Fruit fly (Drosophila melanogaster) whole organism, embryonic: ENCODE measurements around the gene CG42445.
A peak's percentile ranks its signal among the peaks of the same experiment; 100 is the strongest.

Experiments used
- Asciz ChIP-seq: fragments of 200-800 bp; sonication (Bioruptor generic); optimal IDR thresholded peaks from 2 replicates; lab custom pipeline; 2017; ENCODE audit warnings: missing biosample characterization, mild to moderate bottlenecking, missing genetic modification characterization, missing genetic modification reagents
- Awh ChIP-seq: fragments of 200-800 bp; sonication (Bioruptor generic); IDR thresholded peaks from 2 replicates; pipeline ENCODE4, ENCODE4 v1.3.6; 2022; ENCODE audit warnings: missing biosample characterization, missing genetic modification characterization
- CG10274 ChIP-seq: fragments of 200-800 bp; sonication (Bioruptor generic); optimal IDR thresholded peaks from 3 replicates; lab custom pipeline; 2017; ENCODE audit warnings: missing biosample characterization, mild to moderate bottlenecking, missing genetic modification characterization
- CG13624 ChIP-seq: fragments of 200-800 bp; sonication (Bioruptor generic); optimal IDR thresholded peaks from 2 replicates; lab custom pipeline; 2016; ENCODE audit warnings: missing biosample characterization, missing genetic modification characterization
- CG13775 ChIP-seq: fragments of 200-800 bp; sonication (Bioruptor generic); optimal IDR thresholded peaks from 3 replicates; lab custom pipeline; 2017; ENCODE audit warnings: missing biosample characterization, mild to moderate bottlenecking, missing genetic modification characterization
- CG14441 ChIP-seq: fragments of 200-800 bp; sonication (Bioruptor generic); IDR thresholded peaks from 2 replicates; pipeline ENCODE4 v1.3.6; 2022; ENCODE audit warnings: missing biosample characterization, missing genetic modification characterization
- CG14710 ChIP-seq: fragments of 200-800 bp; sonication (Bioruptor generic); optimal IDR thresholded peaks from 3 replicates; lab custom pipeline; 2019; ENCODE audit warnings: missing biosample characterization, mild to moderate bottlenecking, missing genetic modification characterization, moderate library complexity
- CG2116 ChIP-seq: fragments of 200-800 bp; sonication (Bioruptor generic); optimal IDR thresholded peaks from 3 replicates; lab custom pipeline; 2018; ENCODE audit warnings: missing biosample characterization, mild to moderate bottlenecking, missing genetic modification characterization
- CG2129 ChIP-seq: fragments of 200-800 bp; sonication (Bioruptor generic); IDR thresholded peaks from 2 replicates; pipeline ENCODE4 v1.3.6; 2022; ENCODE audit warnings: missing biosample characterization, missing genetic modification characterization; ENCODE audit not compliant: partially characterized antibody
- CG2199 ChIP-seq: fragments of 200-800 bp; sonication (Bioruptor generic); IDR thresholded peaks from 3 replicates; pipeline ENCODE4 v1.3.6; 2022; ENCODE audit warnings: missing biosample characterization, missing genetic modification characterization
- CG31388 ChIP-seq: fragments of 200-800 bp; sonication (Bioruptor generic); optimal IDR thresholded peaks from 2 replicates; lab custom pipeline; 2016; ENCODE audit warnings: missing biosample characterization, missing genetic modification characterization
- CG3281 ChIP-seq: fragments of 200-800 bp; sonication (Bioruptor generic); optimal IDR thresholded peaks from 3 replicates; lab custom pipeline; 2017; ENCODE audit warnings: missing biosample characterization, mild to moderate bottlenecking, missing genetic modification characterization
- CG9797 ChIP-seq: fragments of 200-800 bp; sonication (Bioruptor generic); optimal IDR thresholded peaks from 3 replicates; lab custom pipeline; 2018; ENCODE audit warnings: missing biosample characterization, mild to moderate bottlenecking, missing genetic modification characterization
- Dbx ChIP-seq: fragments of 200-800 bp; sonication (Bioruptor generic); IDR thresholded peaks from 3 replicates; pipeline ENCODE4 v1.3.6; 2022; ENCODE audit warnings: missing biosample characterization, missing genetic modification characterization
- Drgx ChIP-seq: fragments of 200-800 bp; sonication (Bioruptor generic); IDR thresholded peaks from 2 replicates; pipeline ENCODE4 v1.3.6; 2022; ENCODE audit warnings: missing biosample characterization, missing genetic modification characterization
- Gsc ChIP-seq: fragments of 200-800 bp; sonication (Bioruptor generic); IDR thresholded peaks from 2 replicates; pipeline ENCODE4 v1.3.6; 2022; ENCODE audit warnings: missing biosample characterization, missing genetic modification characterization
- H2.0 ChIP-seq: fragments of 200-800 bp; sonication (Bioruptor generic); IDR thresholded peaks from 2 replicates; pipeline ENCODE4 v1.3.6; 2022; ENCODE audit warnings: missing biosample characterization, missing genetic modification characterization
- Lhr ChIP-seq: fragments of 200-800 bp; sonication (Bioruptor generic); optimal IDR thresholded peaks from 3 replicates; lab custom pipeline; 2017; ENCODE audit warnings: mild to moderate bottlenecking, missing biosample characterization, missing genetic modification reagents, missing genetic modification characterization
- Nf-YC ChIP-seq: fragments of 200-800 bp; optimal IDR thresholded peaks from 3 replicates; lab custom pipeline; 2019; ENCODE audit warnings: missing biosample characterization, mild to moderate bottlenecking, missing genetic modification characterization, moderate library complexity
- NfI ChIP-seq: fragments of 200-800 bp; sonication (Bioruptor generic); optimal IDR thresholded peaks from 3 replicates; lab custom pipeline; 2018; ENCODE audit warnings: missing biosample characterization, mild to moderate bottlenecking, missing genetic modification characterization, moderate library complexity
- Side ChIP-seq: fragments of 200-800 bp; sonication (Bioruptor generic); optimal IDR thresholded peaks from 2 replicates; lab custom pipeline; 2016; ENCODE audit warnings: missing biosample characterization, missing genetic modification characterization
- Ssrp ChIP-seq: fragments of 200-800 bp; sonication (Bioruptor generic); optimal IDR thresholded peaks from 2 replicates; lab custom pipeline; 2018; ENCODE audit warnings: missing biosample characterization, mild to moderate bottlenecking, missing genetic modification characterization, moderate library complexity
- Stat92E ChIP-seq, 3 experiments: fragments of >200 bp in 2 of 3; fragments of 200-800 bp in 1 of 3; sonication (Bioruptor generic) in 1 of 3; optimal IDR thresholded peaks; 2 replicates each; lab custom pipeline; 2017 to 2019; ENCODE audit warnings: missing biosample characterization in 3 of 3, missing genetic modification characterization in 3 of 3, mild to moderate bottlenecking in 1 of 3, moderate library complexity in 1 of 3
- Tbp ChIP-seq: fragments of >200 bp; optimal IDR thresholded peaks from 2 replicates; lab custom pipeline; 2018; ENCODE audit warnings: missing biosample characterization, missing genetic modification characterization
- ac ChIP-seq: fragments of 200-800 bp; sonication (Bioruptor generic); optimal IDR thresholded peaks from 3 replicates; lab custom pipeline; 2017; ENCODE audit warnings: missing biosample characterization, mild to moderate bottlenecking, missing genetic modification characterization
- bbx ChIP-seq: fragments of 200-800 bp; sonication (Bioruptor generic); IDR thresholded peaks from 2 replicates; pipeline ENCODE4 v1.3.6; 2022; ENCODE audit warnings: missing biosample characterization, missing genetic modification characterization; ENCODE audit not compliant: partially characterized antibody
- cwo ChIP-seq: fragments of 200-800 bp; sonication (Bioruptor generic); optimal IDR thresholded peaks from 3 replicates; lab custom pipeline; 2017; ENCODE audit warnings: missing biosample characterization, missing genetic modification characterization, mild to moderate bottlenecking, moderate library complexity, missing genetic modification reagents
- dmrt11E ChIP-seq: fragments of 200-800 bp; sonication (Bioruptor generic); optimal IDR thresholded peaks from 3 replicates; lab custom pipeline; 2018; ENCODE audit warnings: missing biosample characterization, mild to moderate bottlenecking, missing genetic modification characterization, moderate library complexity
- dysf ChIP-seq: fragments of 200-800 bp; sonication (Bioruptor generic); IDR thresholded peaks from 3 replicates; pipeline ENCODE4 v1.3.6; 2022; ENCODE audit warnings: missing biosample characterization, missing genetic modification characterization
- eve ChIP-seq, 2 experiments: fragments of >200 bp; optimal IDR thresholded peaks; 2 replicates each; lab custom pipeline; 2017; ENCODE audit warnings: missing biosample characterization in 2 of 2, missing genetic modification characterization in 2 of 2
- fd96Cb ChIP-seq: fragments of 200-800 bp; sonication (Bioruptor generic); optimal IDR thresholded peaks from 2 replicates; lab custom pipeline; 2018; ENCODE audit warnings: missing biosample characterization, mild to moderate bottlenecking, missing genetic modification characterization, moderate library complexity
- gce ChIP-seq: fragments of 200-800 bp; sonication (Bioruptor generic); IDR thresholded peaks from 3 replicates; pipeline ENCODE4 v1.3.6; 2022; ENCODE audit warnings: missing biosample characterization, missing genetic modification characterization
- gt ChIP-seq: fragments of 200-800 bp; sonication (Bioruptor generic); IDR thresholded peaks from 2 replicates; pipeline ENCODE4 v1.3.6; 2022; ENCODE audit warnings: missing biosample characterization, missing genetic modification characterization
- hth ChIP-seq: fragments of >200 bp; optimal IDR thresholded peaks from 2 replicates; lab custom pipeline; 2017; ENCODE audit warnings: inconsistent platforms
- kay ChIP-seq: fragments of 200-800 bp; sonication (Bioruptor generic); optimal IDR thresholded peaks from 2 replicates; lab custom pipeline; 2016; ENCODE audit warnings: missing biosample characterization, missing genetic modification characterization
- pfk ChIP-seq: fragments of 200-800 bp; sonication (Bioruptor generic); optimal IDR thresholded peaks from 2 replicates; lab custom pipeline; 2018; ENCODE audit warnings: missing biosample characterization, mild to moderate bottlenecking, missing genetic modification characterization, moderate library complexity
- pita ChIP-seq: fragments of 200-800 bp; sonication (Bioruptor generic); optimal IDR thresholded peaks from 2 replicates; lab custom pipeline; 2017; ENCODE audit warnings: missing biosample characterization, mild to moderate bottlenecking, missing genetic modification characterization
- pnt ChIP-seq: fragments of 200-800 bp; sonication (Bioruptor generic); optimal IDR thresholded peaks from 3 replicates; lab custom pipeline; 2016; ENCODE audit warnings: missing biosample characterization, missing genetic modification characterization
- pros ChIP-seq: fragments of 200-800 bp; sonication (Bioruptor generic); optimal IDR thresholded peaks from 3 replicates; lab custom pipeline; 2019; ENCODE audit warnings: missing biosample characterization, mild to moderate bottlenecking, missing genetic modification characterization, moderate library complexity
- ro ChIP-seq: fragments of 200-800 bp; sonication (Bioruptor generic); IDR thresholded peaks from 2 replicates; pipeline ENCODE4 v1.3.6; 2022; ENCODE audit warnings: missing biosample characterization, missing genetic modification characterization
- run ChIP-seq: fragments of 200-800 bp; sonication (Bioruptor generic); optimal IDR thresholded peaks from 3 replicates; lab custom pipeline; 2018; ENCODE audit warnings: missing biosample characterization, mild to moderate bottlenecking, missing genetic modification characterization
- schlank ChIP-seq: fragments of 200-800 bp; sonication (Bioruptor generic); optimal IDR thresholded peaks from 2 replicates; lab custom pipeline; 2018; ENCODE audit warnings: missing biosample characterization, mild to moderate bottlenecking, missing genetic modification characterization
- sens-2 ChIP-seq: fragments of 200-800 bp; sonication (Bioruptor generic); IDR thresholded peaks from 2 replicates; pipeline ENCODE4 v1.3.6; 2022; ENCODE audit warnings: missing biosample characterization, missing genetic modification characterization
- shn ChIP-seq: fragments of 200-800 bp; sonication (Bioruptor generic); optimal IDR thresholded peaks from 3 replicates; lab custom pipeline; 2016; ENCODE audit warnings: missing biosample characterization, missing genetic modification characterization
- sima ChIP-seq: fragments of 200-800 bp; sonication (Bioruptor generic); optimal IDR thresholded peaks from 2 replicates; lab custom pipeline; 2016; ENCODE audit warnings: missing biosample characterization, missing genetic modification characterization
- vvl ChIP-seq: fragments of 200-800 bp; sonication (Bioruptor generic); IDR thresholded peaks from 2 replicates; pipeline ENCODE4 v1.3.6; 2022; ENCODE audit warnings: missing biosample characterization, missing genetic modification characterization
- wdn ChIP-seq: fragments of 200-800 bp; sonication (Bioruptor generic); IDR thresholded peaks from 2 replicates; pipeline ENCODE4 v1.3.6; 2022; ENCODE audit warnings: missing biosample characterization, missing genetic modification characterization
- wor ChIP-seq: fragments of 200-800 bp; sonication (Bioruptor generic); IDR thresholded peaks from 2 replicates; pipeline ENCODE4 v1.3.6; 2022; ENCODE audit warnings: missing biosample characterization, missing genetic modification characterization
- zf30C ChIP-seq: fragments of 200-800 bp; sonication (Bioruptor generic); optimal IDR thresholded peaks from 3 replicates; lab custom pipeline; 2018; ENCODE audit warnings: missing biosample characterization, mild to moderate bottlenecking, missing genetic modification characterization
- zfh1 ChIP-seq: fragments of 200-800 bp; sonication (Bioruptor generic); IDR thresholded peaks from 3 replicates; pipeline ENCODE4 v1.3.6; 2022; ENCODE audit warnings: missing biosample characterization, missing genetic modification characterization

CG42445 gene

dm6 chr3L:8127712-8128210, 30.9 kb downstream of the CG42445 start, which contains the start of the genes Cds and Uba2 (continued):
- TF ChIP-seq CG13775 (GFP tag; lab: Kevin White, UChicago) (peak; percentile 95), CG2129 (GFP tag; lab: Robert Waterston, UW) (no peak), zfh1 (GFP tag; lab: Robert Waterston, UW) (peak; percentile 89), CG2199 (GFP tag; lab: Robert Waterston, UW) (0 out of 3 replicates have a peak, but pooled peaks have one; percentile 8), sima (no peak), Tbp (no peak), bbx (peak; percentile 57; the same call in 1 of the 2 replicates), dmrt11E (tag; lab: Kevin White, UChicago) (peak; percentile 84), Stat92E (GFP tag; optimal IDR thresholded peaks at IDR 0.05; lab: Kevin White, UChicago) (peak in 1 of 3 experiments; percentile 61), CG2116 (peak; percentile 91), Side (GFP tag; lab: Kevin White, UChicago) (peak; percentile 69), Gsc (GFP tag; lab: Robert Waterston, UW) (peak; percentile 62; the same call in 1 of the 2 replicates), fd96Cb (tag; lab: Kevin White, UChicago) (peak; percentile 87), vvl (GFP tag; lab: Robert Waterston, UW) (peak; percentile 90), pros (GFP tag; lab: Kevin White, UChicago) (no peak), gce (GFP tag; lab: Robert Waterston, UW) (0 out of 3 replicates have a peak, but pooled peaks have one; percentile 32), CG31388 (peak; percentile 73), NfI (GFP tag; lab: Kevin White, UChicago) (peak; percentile 95), Drgx (GFP tag; lab: Robert Waterston, UW) (peak; percentile 84), CG13624 (GFP tag; lab: Kevin White, UChicago) (peak; percentile 86), Asciz (GFP tag; lab: Kevin White, UChicago) (peak; percentile 85), H2.0 (GFP tag; lab: Robert Waterston, UW) (peak; percentile 86), run (tag; lab: Kevin White, UChicago) (peak; percentile 62), kay (GFP tag; lab: Kevin White, UChicago) (peak; percentile 90), zf30C (no peak), CG3281 (GFP tag; lab: Kevin White, UChicago) (peak; percentile 95), ro (GFP tag; lab: Robert Waterston, UW) (peak; percentile 65), Ssrp (tag; lab: Kevin White, UChicago) (peak; percentile 90), CG14710 (tag; lab: Kevin White, UChicago) (peak; percentile 95), CG10274 (GFP tag; lab: Kevin White, UChicago) (peak; percentile 66), wor (GFP tag; lab: Robert Waterston, UW) (peak; percentile 73), Dbx (GFP tag; lab: Robert Waterston, UW) (peak; percentile 95), shn (GFP tag; lab: Kevin White, UChicago) (peak; percentile 75), CG14441 (GFP tag; lab: Robert Waterston, UW) (peak; percentile 91), Nf-YC (tag; lab: Kevin White, UChicago) (peak; percentile 88), eve (GFP tag; optimal IDR thresholded peaks at IDR 0.05; lab: Kevin White, UChicago) (no peak), dysf (GFP tag; lab: Robert Waterston, UW) (peak; percentile 92), CG9797 (GFP tag; lab: Kevin White, UChicago) (peak; percentile 94), pita (no peak), hth (lab: Kevin White, UChicago) (no peak), wdn (GFP tag; lab: Robert Waterston, UW) (peak; percentile 87), pfk (GFP tag; lab: Kevin White, UChicago) (peak; percentile 65), sens-2 (peak; percentile 59; the same call in 1 of the 2 replicates), ac (GFP tag; lab: Kevin White, UChicago) (peak; percentile 61), Awh (peak; percentile 53; the same call in 1 of the 2 replicates), cwo (GFP tag; lab: Kevin White, UChicago) (peak; percentile 83), pnt (GFP tag; lab: Kevin White, UChicago) (peak; percentile 78), gt (GFP tag; lab: Robert Waterston, UW) (peak; percentile 62; the same call in 1 of the 2 replicates), schlank (tag; lab: Kevin White, UChicago) (peak; percentile 80), Lhr (peak; percentile 83)
